Fruit fly (Drosophila melanogaster) whole organism, embryonic: Measurements from ENCODE around the gene CG3222.

ENCODE experiments used
- Bgb ChIP-seq: fragments of 200-800 bp; sonication (Bioruptor generic); IDR thresholded peaks from 2 replicates; pipeline ENCODE4 v1.3.6; 2022; ENCODE audit warnings: missing biosample characterization, missing genetic modification characterization; ENCODE audit not compliant: partially characterized antibody
- CG10366 ChIP-seq: fragments of 200-800 bp; sonication (Bioruptor generic); IDR thresholded peaks from 2 replicates; pipeline ENCODE4 v1.3.6; 2022; ENCODE audit warnings: missing biosample characterization, missing genetic modification characterization
- CG14710 ChIP-seq: fragments of 200-800 bp; sonication (Bioruptor generic); optimal IDR thresholded peaks from 3 replicates; lab custom pipeline; 2019; ENCODE audit warnings: missing biosample characterization, mild to moderate bottlenecking, missing genetic modification characterization, moderate library complexity
- CG15514 ChIP-seq: fragments of 200-800 bp; sonication (Bioruptor generic); optimal IDR thresholded peaks from 3 replicates; lab custom pipeline; 2017; ENCODE audit warnings: missing biosample characterization, missing genetic modification characterization, mild to moderate bottlenecking, moderate library complexity, missing genetic modification reagents
- CG17612 ChIP-seq: fragments of 200-800 bp; sonication (Bioruptor generic); IDR thresholded peaks from 2 replicates; pipeline ENCODE4 v1.3.6; 2022; ENCODE audit warnings: missing biosample characterization, missing genetic modification characterization
- CG17802 ChIP-seq: fragments of 200-800 bp; sonication (Bioruptor generic); optimal IDR thresholded peaks from 2 replicates; lab custom pipeline; 2018; ENCODE audit warnings: missing biosample characterization, mild to moderate bottlenecking, missing genetic modification characterization, moderate library complexity
- CG18619 ChIP-seq: fragments of 200-800 bp; sonication (Bioruptor generic); optimal IDR thresholded peaks from 3 replicates; lab custom pipeline; 2017; ENCODE audit warnings: missing biosample characterization, mild to moderate bottlenecking, missing genetic modification characterization
- CG18764 ChIP-seq: fragments of 200-800 bp; sonication (Bioruptor generic); optimal IDR thresholded peaks from 3 replicates; lab custom pipeline; 2016; ENCODE audit warnings: missing biosample characterization, missing genetic modification characterization
- CG2678 ChIP-seq: fragments of 200-800 bp; sonication (Bioruptor generic); optimal IDR thresholded peaks from 3 replicates; lab custom pipeline; 2019; ENCODE audit warnings: missing biosample characterization, mild to moderate bottlenecking, missing genetic modification characterization, moderate library complexity
- CG32772 ChIP-seq: fragments of 200-800 bp; sonication (Bioruptor generic); IDR thresholded peaks from 2 replicates; pipeline ENCODE4 v1.3.6; 2022; ENCODE audit warnings: missing biosample characterization, missing genetic modification characterization
- CG3726 ChIP-seq: fragments of 200-800 bp; sonication (Bioruptor generic); IDR thresholded peaks from 3 replicates; pipeline ENCODE4, ENCODE4 v1.3.6; 2022; ENCODE audit warnings: missing biosample characterization, missing genetic modification characterization
- CG3847 ChIP-seq: fragments of 200-800 bp; sonication (Bioruptor generic); IDR thresholded peaks from 2 replicates; pipeline ENCODE4 v1.3.6; 2022; ENCODE audit warnings: missing biosample characterization, missing genetic modification characterization
- CG42726 ChIP-seq: fragments of 200-800 bp; sonication (Bioruptor generic); IDR thresholded peaks from 2 replicates; pipeline ENCODE4 v1.3.6; 2022; ENCODE audit warnings: missing biosample characterization, missing genetic modification characterization; ENCODE audit not compliant: partially characterized antibody
- CG43689 ChIP-seq: fragments of 200-800 bp; sonication (Bioruptor generic); IDR thresholded peaks from 2 replicates; pipeline ENCODE4 v1.3.6; 2022; ENCODE audit warnings: missing biosample characterization, missing genetic modification characterization
- CG4820 ChIP-seq: fragments of 200-800 bp; sonication (Bioruptor generic); optimal IDR thresholded peaks from 3 replicates; lab custom pipeline; 2016; ENCODE audit warnings: missing biosample characterization, missing genetic modification characterization
- CG8290 ChIP-seq, 3 experiments: fragments of 200-800 bp; sonication (Bioruptor generic); optimal IDR thresholded peaks; 2 replicates each; lab custom pipeline; 2016 to 2019; ENCODE audit warnings: missing biosample characterization in 3 of 3, missing genetic modification characterization in 3 of 3, mild to moderate bottlenecking in 2 of 3, moderate library complexity in 1 of 3
- CG9817 ChIP-seq: fragments of 200-800 bp; sonication (Bioruptor generic); optimal IDR thresholded peaks from 2 replicates; lab custom pipeline; 2018; ENCODE audit warnings: missing biosample characterization, mild to moderate bottlenecking, missing genetic modification characterization, moderate library complexity
- Dad ChIP-seq: fragments of 200-800 bp; sonication (Bioruptor generic); optimal IDR thresholded peaks from 3 replicates; lab custom pipeline; 2016; ENCODE audit warnings: missing biosample characterization, missing genetic modification characterization
- Doc3 ChIP-seq: fragments of 200-800 bp; sonication (Bioruptor generic); IDR thresholded peaks from 3 replicates; pipeline ENCODE4 v1.3.6; 2022; ENCODE audit warnings: missing biosample characterization, missing genetic modification characterization; ENCODE audit not compliant: partially characterized antibody
- Dp ChIP-seq: fragments of 200-800 bp; sonication (Bioruptor generic); optimal IDR thresholded peaks from 2 replicates; lab custom pipeline; 2018; ENCODE audit warnings: missing biosample characterization, mild to moderate bottlenecking, missing genetic modification characterization, moderate library complexity
- E2f2 ChIP-seq: fragments of 200-800 bp; sonication (Bioruptor generic); IDR thresholded peaks from 2 replicates; pipeline ENCODE4 v1.3.6; 2022; ENCODE audit warnings: missing biosample characterization, missing genetic modification characterization
- H15 ChIP-seq: fragments of 200-800 bp; sonication (Bioruptor generic); IDR thresholded peaks from 3 replicates; pipeline ENCODE4 v1.3.6; 2022; ENCODE audit warnings: missing biosample characterization, missing genetic modification characterization
- Hr51 ChIP-seq, 2 experiments: fragments of 200-800 bp; sonication (Bioruptor generic); optimal IDR thresholded peaks; 2 replicates in 1 of 2; 3 replicates in 1 of 2; lab custom pipeline; 2016 to 2018; ENCODE audit warnings: missing biosample characterization in 2 of 2, missing genetic modification characterization in 2 of 2, mild to moderate bottlenecking in 1 of 2, moderate library complexity in 1 of 2
- Jarid2 ChIP-seq: fragments of 200-800 bp; sonication (Bioruptor generic); optimal IDR thresholded peaks from 3 replicates; lab custom pipeline; 2017; ENCODE audit warnings: mild to moderate bottlenecking, missing biosample characterization, missing genetic modification reagents, missing genetic modification characterization
- Max ChIP-seq: fragments of 200-800 bp; sonication (Bioruptor generic); optimal IDR thresholded peaks from 2 replicates; lab custom pipeline; 2016; ENCODE audit warnings: missing biosample characterization, mild to moderate bottlenecking, missing genetic modification characterization
- Neu2 ChIP-seq: fragments of 200-800 bp; sonication (Bioruptor generic); optimal IDR thresholded peaks from 3 replicates; lab custom pipeline; 2016; ENCODE audit warnings: missing biosample characterization, missing genetic modification characterization, borderline replicate concordance
- amos ChIP-seq: fragments of 200-800 bp; sonication (Bioruptor generic); IDR thresholded peaks from 2 replicates; pipeline ENCODE4 v1.3.6; 2022; ENCODE audit warnings: missing biosample characterization, missing genetic modification characterization; ENCODE audit not compliant: partially characterized antibody
- ase ChIP-seq: fragments of 200-800 bp; sonication (Bioruptor generic); IDR thresholded peaks from 3 replicates; pipeline ENCODE4 v1.3.6; 2022; ENCODE audit warnings: missing biosample characterization, missing genetic modification characterization
- bab2 ChIP-seq: fragments of 200-800 bp; sonication (Bioruptor generic); optimal IDR thresholded peaks from 2 replicates; lab custom pipeline; 2016; ENCODE audit warnings: missing biosample characterization, missing genetic modification characterization
- cato ChIP-seq: fragments of 200-800 bp; sonication (Bioruptor generic); optimal IDR thresholded peaks from 2 replicates; lab custom pipeline; 2016; ENCODE audit warnings: missing biosample characterization, missing genetic modification characterization, borderline replicate concordance
- ci ChIP-seq: fragments of 200-800 bp; sonication (Bioruptor generic); IDR thresholded peaks from 3 replicates; pipeline ENCODE4 v1.3.6; 2022; ENCODE audit warnings: missing biosample characterization, missing genetic modification characterization
- crol ChIP-seq: fragments of 200-800 bp; sonication (Bioruptor generic); IDR thresholded peaks from 2 replicates; pipeline ENCODE4 v1.3.6; 2022; ENCODE audit warnings: missing biosample characterization, missing genetic modification characterization
- dysf ChIP-seq: fragments of 200-800 bp; sonication (Bioruptor generic); IDR thresholded peaks from 3 replicates; pipeline ENCODE4 v1.3.6; 2022; ENCODE audit warnings: missing biosample characterization, missing genetic modification characterization
- ftz-f1 ChIP-seq: fragments of 200-800 bp; sonication (Bioruptor generic); optimal IDR thresholded peaks from 2 replicates; lab custom pipeline; 2016; ENCODE audit warnings: missing biosample characterization, missing genetic modification characterization
- gcm ChIP-seq: fragments of 200-800 bp; sonication (Bioruptor generic); optimal IDR thresholded peaks from 2 replicates; lab custom pipeline; 2019; ENCODE audit warnings: missing biosample characterization, mild to moderate bottlenecking, missing genetic modification characterization, moderate library complexity
- gfzf ChIP-seq: fragments of 200-800 bp; sonication (Bioruptor generic); optimal IDR thresholded peaks from 2 replicates; lab custom pipeline; 2016; ENCODE audit warnings: missing biosample characterization, mild to moderate bottlenecking, missing genetic modification characterization, moderate library complexity
- mam ChIP-seq: fragments of 200-800 bp; sonication (Bioruptor generic); optimal IDR thresholded peaks from 3 replicates; lab custom pipeline; 2016; ENCODE audit warnings: missing biosample characterization, missing genetic modification characterization
- odd ChIP-seq: fragments of 200-800 bp; sonication (Bioruptor generic); optimal IDR thresholded peaks from 2 replicates; lab custom pipeline; 2017; ENCODE audit warnings: missing biosample characterization, mild to moderate bottlenecking, missing genetic modification characterization
- prd ChIP-seq, 3 experiments: fragments of >200 bp in 2 of 3; fragments of 200-800 bp in 1 of 3; sonication (Bioruptor generic) in 1 of 3; optimal IDR thresholded peaks in 2 of 3; IDR thresholded peaks in 1 of 3; 2 replicates in 2 of 3; 3 replicates in 1 of 3; pipeline versions ENCODE4 v1.3.6 to Lab custom; 2017 to 2022; ENCODE audit warnings: missing biosample characterization in 1 of 3, missing genetic modification characterization in 1 of 3
- pum ChIP-seq: fragments of 200-800 bp; sonication (Bioruptor generic); optimal IDR thresholded peaks from 2 replicates; lab custom pipeline; 2016; ENCODE audit warnings: missing biosample characterization, missing genetic modification characterization
- rib ChIP-seq: fragments of 200-800 bp; sonication (Bioruptor generic); IDR thresholded peaks from 2 replicates; pipeline ENCODE4 v1.3.6; 2022; ENCODE audit warnings: missing biosample characterization, missing genetic modification characterization
- row ChIP-seq: fragments of 200-800 bp; sonication (Bioruptor generic); IDR thresholded peaks from 3 replicates; pipeline ENCODE4 v1.3.6; 2022; ENCODE audit warnings: missing biosample characterization, missing genetic modification characterization
- salm ChIP-seq: fragments of 200-800 bp; sonication (Bioruptor generic); optimal IDR thresholded peaks from 2 replicates; lab custom pipeline; 2018; ENCODE audit warnings: missing biosample characterization, mild to moderate bottlenecking, missing genetic modification characterization
- sens ChIP-seq: fragments of 200-800 bp; sonication (Bioruptor generic); peaks from one replicate; lab custom pipeline; 2016; ENCODE audit warnings: missing biosample characterization, missing genetic modification characterization
- sisA ChIP-seq: fragments of 200-800 bp; sonication (Bioruptor generic); IDR thresholded peaks from 2 replicates; pipeline ENCODE4 v1.3.6; 2022; ENCODE audit warnings: missing biosample characterization, missing genetic modification characterization
- stwl ChIP-seq: fragments of 200-800 bp; sonication (Bioruptor generic); optimal IDR thresholded peaks from 3 replicates; lab custom pipeline; 2018; ENCODE audit warnings: missing biosample characterization, mild to moderate bottlenecking, missing genetic modification characterization, moderate library complexity
- tin ChIP-seq: fragments of 200-800 bp; sonication (Bioruptor generic); optimal IDR thresholded peaks from 3 replicates; lab custom pipeline; 2016; ENCODE audit warnings: missing biosample characterization, missing genetic modification characterization
- vvl ChIP-seq: fragments of 200-800 bp; sonication (Bioruptor generic); IDR thresholded peaks from 2 replicates; pipeline ENCODE4 v1.3.6; 2022; ENCODE audit warnings: missing biosample characterization, missing genetic modification characterization

CG3222 gene

DNA sequence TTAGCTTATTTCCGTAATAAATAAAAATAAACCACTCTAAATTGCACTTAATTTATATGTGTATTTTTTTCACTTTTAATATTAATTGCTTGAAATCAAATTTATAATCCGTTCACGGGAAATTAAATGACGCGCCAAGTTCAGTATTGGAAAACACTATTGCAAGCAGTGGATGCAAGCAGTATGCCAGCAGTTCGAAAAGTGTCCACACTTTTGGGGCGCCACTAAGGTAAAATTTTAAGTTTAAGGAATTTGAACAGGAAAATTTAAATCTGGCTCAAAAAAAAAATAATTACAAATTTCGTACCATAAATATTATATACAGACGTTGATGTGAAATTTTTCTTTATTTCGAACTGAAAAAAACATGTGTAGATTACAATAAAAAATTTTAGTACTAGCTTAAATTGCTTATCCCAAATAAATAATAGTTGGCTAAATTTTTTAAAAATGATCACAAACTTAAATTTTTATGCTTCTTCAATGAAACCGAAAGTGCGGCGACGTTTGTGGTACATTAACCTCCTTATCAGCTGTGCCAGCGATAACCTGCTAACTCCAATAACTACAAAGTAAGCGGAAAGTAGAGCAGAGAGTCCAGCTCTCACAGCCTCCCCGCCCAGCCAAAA lies 15.3 kb downstream of the CG3222 start (continued):
- TF ChIP-seq bab2 (GFP tag; lab: Kevin White, UChicago) (no peak), vvl (GFP tag; lab: Robert Waterston, UW) (peak; percentile 50; the same call in 1 of the 2 replicates), Doc3 (GFP tag; lab: Robert Waterston, UW) (no peak), Jarid2 (peak; percentile 14), Hr51 (GFP tag; optimal IDR thresholded peaks at IDR 0.05; lab: Kevin White, UChicago) (no peak), CG9817 (tag; lab: Kevin White, UChicago) (peak; percentile 58), Dp (peak; percentile 90), CG42726 (GFP tag; lab: Robert Waterston, UW) (peak; percentile 76), ase (GFP tag; lab: Robert Waterston, UW) (0 out of 3 replicates have a peak, but pooled peaks have one; percentile 36), sens (GFP tag; lab: Kevin White, UChicago) (peak; percentile 58), pum (GFP tag; lab: Kevin White, UChicago) (peak; percentile 43), row (GFP tag; lab: Robert Waterston, UW) (peak; percentile 29; the same call in 1 of the 3 replicates), Max (peak; percentile 16), tin (GFP tag; lab: Kevin White, UChicago) (peak; percentile 59), odd (GFP tag; lab: Kevin White, UChicago) (no peak), amos (GFP tag; lab: Robert Waterston, UW) (peak; percentile 39; the same call in 1 of the 2 replicates), H15 (GFP tag; lab: Robert Waterston, UW) (peak; percentile 29; the same call in 2 of the 3 replicates), CG10366 (GFP tag; lab: Robert Waterston, UW) (peak; percentile 36), sisA (GFP tag; lab: Robert Waterston, UW) (peak; percentile 76), CG4820 (GFP tag; lab: Kevin White, UChicago) (peak; percentile 36), CG15514 (GFP tag; lab: Kevin White, UChicago) (peak; percentile 51), stwl (tag; lab: Kevin White, UChicago) (peak; percentile 91), E2f2 (GFP tag; lab: Robert Waterston, UW) (peak; percentile 99), mam (GFP tag; lab: Kevin White, UChicago) (peak; percentile 49), CG3726 (GFP tag; lab: Robert Waterston, UW) (no peak), CG17802 (peak; percentile 44), cato (GFP tag; lab: Kevin White, UChicago) (no peak), ci (GFP tag; lab: Robert Waterston, UW) (no peak), CG18619 (no peak), salm (tag; lab: Kevin White, UChicago) (no peak), gfzf (GFP tag; lab: Kevin White, UChicago) (peak; percentile 11), gcm (no peak), CG43689 (GFP tag; lab: Robert Waterston, UW) (no peak), CG3847 (GFP tag; lab: Robert Waterston, UW) (peak; percentile 75), ftz-f1 (GFP tag; lab: Kevin White, UChicago) (peak; percentile 51), crol (GFP tag; lab: Robert Waterston, UW) (no peak), CG2678 (tag; lab: Kevin White, UChicago) (no peak), CG18764 (peak; percentile 59), rib (GFP tag; lab: Robert Waterston, UW) (no peak; the same call in 1 of the 2 replicates), CG32772 (GFP tag; lab: Robert Waterston, UW) (peak; percentile 37; the same call in 1 of the 2 replicates), Dad (GFP tag; lab: Kevin White, UChicago) (peak; percentile 30), prd (optimal IDR thresholded peaks at IDR 0.05; lab: Kevin White, UChicago) (no peak), prd (GFP tag; IDR thresholded peaks at IDR 0.05; lab: Robert Waterston, UW) (peak; percentile 59; the same call in 2 of the 3 replicates), CG8290 (GFP tag; optimal IDR thresholded peaks at IDR 0.05; lab: Kevin White, UChicago) (no peak), CG8290 (tag; optimal IDR thresholded peaks at IDR 0.05; lab: Kevin White, UChicago) (no peak), dysf (GFP tag; lab: Robert Waterston, UW) (0 out of 3 replicates have a peak, but pooled peaks have one; percentile 43), Bgb (GFP tag; lab: Robert Waterston, UW) (peak; percentile 52; the same call in 1 of the 2 replicates), Neu2 (no peak), CG14710 (tag; lab: Kevin White, UChicago) (peak; percentile 47), CG17612 (GFP tag; lab: Robert Waterston, UW) (0 out of 2 replicates have a peak, but pooled peaks have one; percentile 15)
